Worm (Caenorhabditis elegans) whole organism, midembryonic: ENCODE data around the gene K09F5.6.
A peak's percentile ranks its signal among the peaks of the same experiment; 100 is the strongest.

Experiments
- T22C8.4 ChIP-seq: fragments of 200-800 bp; sonication (Bioruptor generic); IDR thresholded peaks from 2 replicates; pipeline ENCODE4 v1.3.6; 2022; ENCODE audit warnings: missing genetic modification characterization, missing compliant biosample characterization
- cog-1 ChIP-seq: sonication (generic microtip); optimal IDR thresholded peaks from 2 replicates; lab custom pipeline; 2016; ENCODE audit warnings: missing genetic modification characterization, missing compliant biosample characterization
- flt-1 ChIP-seq: fragments of 200-800 bp; sonication (Bioruptor generic); IDR thresholded peaks from 2 replicates; pipeline ENCODE4 v1.3.6; 2022; ENCODE audit warnings: missing genetic modification characterization, missing compliant biosample characterization
- klf-2 ChIP-seq: fragments of 200-800 bp; sonication (Bioruptor generic); conservative IDR thresholded peaks from 2 replicates; pipeline ENCODE4 v1.3.6; 2022; ENCODE audit warnings: missing genetic modification reagents, missing genetic modification characterization, missing compliant biosample characterization
- med-1 ChIP-seq: sonication (generic microtip); optimal IDR thresholded peaks from 2 replicates; lab custom pipeline; 2017; ENCODE audit warnings: missing genetic modification characterization, mild to moderate bottlenecking, missing compliant biosample characterization, antibody characterized with exemption, missing genetic modification reagents; ENCODE audit not compliant: insufficient read depth
- ref-1 ChIP-seq: fragments of 200-800 bp; sonication (Bioruptor generic); conservative IDR thresholded peaks from 2 replicates; pipeline ENCODE4 v1.3.6; 2022; ENCODE audit warnings: missing genetic modification reagents, missing genetic modification characterization, missing compliant biosample characterization
- tab-1 ChIP-seq: fragments of 200-800 bp; sonication (Bioruptor generic); IDR thresholded peaks from 2 replicates; pipeline ENCODE4 v1.3.6; 2022; ENCODE audit warnings: missing genetic modification characterization, missing compliant biosample characterization
- ztf-23 ChIP-seq: fragments of 200-800 bp; sonication (Bioruptor generic); IDR thresholded peaks from 2 replicates; pipeline ENCODE4 v1.3.6; 2022; ENCODE audit warnings: missing genetic modification reagents, missing genetic modification characterization, missing compliant biosample characterization
- ztf-29 ChIP-seq: fragments of 200-800 bp; sonication (Bioruptor generic); IDR thresholded peaks from 2 replicates; pipeline ENCODE4 v1.3.6; 2022; ENCODE audit warnings: missing genetic modification reagents, missing genetic modification characterization, missing compliant biosample characterization

K09F5.6 gene

DNA sequence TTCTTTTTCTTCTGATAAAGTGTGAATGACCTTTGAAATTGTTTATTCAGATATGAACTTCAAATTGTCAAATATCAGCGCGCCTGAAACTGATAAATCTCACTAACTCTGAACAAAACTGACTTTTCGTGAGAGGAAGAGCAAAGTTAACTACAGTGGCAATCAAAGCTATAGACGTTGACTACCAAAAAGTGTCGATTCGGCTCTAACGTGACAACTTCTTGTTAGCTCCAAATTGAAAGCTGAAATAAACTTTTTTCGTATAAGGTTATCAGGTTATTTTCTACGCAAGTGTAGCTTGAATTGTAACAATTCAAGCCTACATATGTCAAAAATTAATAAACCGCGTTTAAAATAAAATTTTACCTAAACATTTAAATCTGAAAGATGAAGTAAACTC, 7.3 kb downstream of the K09F5.6 start:
- TF ChIP-seq med-1 (GFP tag; lab: Kevin White, UChicago) = no peak
- TF ChIP-seq tab-1 (GFP tag; lab: Robert Waterston, UW) = no peak
- no peak for TF ChIP-seq ref-1 (GFP tag; lab: Robert Waterston, UW)
- TF ChIP-seq ztf-23 = no peak
- TF ChIP-seq cog-1 (tag; lab: Kevin White, UChicago) = no peak
- TF ChIP-seq klf-2 = no peak
- no peak for TF ChIP-seq ztf-29 (GFP tag; lab: Robert Waterston, UW)
- no peak for TF ChIP-seq flt-1 (GFP tag; lab: Robert Waterston, UW)
- no peak for TF ChIP-seq T22C8.4

DNA sequence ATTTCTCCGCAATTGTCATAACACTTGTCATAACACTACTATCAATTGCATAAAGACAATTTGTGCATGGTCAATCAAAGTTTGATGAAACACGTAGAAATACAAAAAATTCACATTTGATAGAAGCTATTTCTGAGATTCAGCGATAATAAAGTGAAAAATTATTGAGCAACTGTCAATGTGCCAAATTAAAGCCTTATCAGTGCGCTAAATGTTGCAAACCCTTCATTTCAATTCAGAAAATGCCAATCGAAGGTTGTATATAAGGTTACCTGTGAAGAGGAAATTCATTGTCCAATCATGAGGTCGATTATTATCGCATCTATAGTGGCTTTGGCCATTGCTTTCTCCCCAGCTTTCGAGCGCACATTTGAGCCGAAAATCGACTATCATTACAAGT, 8.5 kb downstream of the K09F5.6 start, which contains the start of gene vit-1:
TSS of gene vit-1 (plus strand) at position 289 of the 400 bp plus-strand sequence.
- TF ChIP-seq T22C8.4 (no peak), cog-1 (tag; lab: Kevin White, UChicago) (no peak), flt-1 (GFP tag; lab: Robert Waterston, UW) (no peak), klf-2 (no peak), med-1 (GFP tag; lab: Kevin White, UChicago) (no peak), ref-1 (GFP tag; lab: Robert Waterston, UW) (no peak), ztf-29 (GFP tag; lab: Robert Waterston, UW) (no peak), tab-1 (GFP tag; lab: Robert Waterston, UW) (no peak), ztf-23 (no peak)

DNA sequence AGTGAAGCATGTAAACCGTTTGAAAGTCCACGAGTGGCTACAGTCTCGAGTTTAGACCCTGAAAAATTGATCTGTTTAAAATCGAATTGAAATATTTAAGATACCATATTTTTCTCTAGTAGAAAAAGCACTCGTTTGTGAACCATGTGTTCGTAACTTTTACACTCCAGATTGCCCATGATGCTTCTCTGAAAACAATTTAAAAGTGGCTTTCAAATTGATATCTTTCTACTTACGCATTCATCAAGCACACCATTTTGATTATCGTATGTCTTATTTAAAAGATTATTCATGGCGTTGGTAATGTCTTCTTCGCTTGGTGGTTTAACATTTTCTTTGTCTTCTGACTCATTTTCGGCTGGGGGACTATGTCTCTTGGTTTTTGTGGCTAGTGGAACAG, 14.5 kb downstream of the K09F5.6 start:
- TF ChIP-seq T22C8.4 = no peak
- TF ChIP-seq med-1 (GFP tag; lab: Kevin White, UChicago) = no peak
- no peak for TF ChIP-seq ztf-23
- no peak for TF ChIP-seq ref-1 (GFP tag; lab: Robert Waterston, UW)
- no peak for TF ChIP-seq cog-1 (tag; lab: Kevin White, UChicago)
- no peak for TF ChIP-seq ztf-29 (GFP tag; lab: Robert Waterston, UW)

DNA sequence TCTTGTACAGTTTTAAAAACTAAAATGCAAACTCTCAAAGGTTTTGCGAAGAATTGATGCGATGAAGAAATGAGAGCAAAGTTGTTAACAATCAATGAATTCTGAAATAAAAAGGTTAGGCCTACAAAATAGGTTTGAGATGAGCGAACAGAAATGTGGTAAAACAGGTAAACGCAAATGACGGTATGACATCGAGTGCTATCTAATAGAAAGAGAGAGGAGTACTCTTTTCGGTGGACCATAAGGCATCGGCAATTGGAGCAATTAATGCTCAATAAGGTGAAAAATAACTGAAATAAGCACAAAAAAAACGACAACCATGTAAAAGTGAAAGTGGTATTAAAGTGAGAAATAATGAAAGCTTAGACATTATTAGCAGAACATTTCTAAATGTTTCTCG, 17.1 kb downstream of the K09F5.6 start, which contains the start of gene set-12:
TSS of gene set-12 (minus strand) at position 101 of the 400 bp plus-strand sequence.
- TF ChIP-seq ztf-29 (GFP tag; lab: Robert Waterston, UW) (no peak), ref-1 (GFP tag; lab: Robert Waterston, UW) (no peak), T22C8.4 (no peak), klf-2 (no peak), cog-1 (tag; lab: Kevin White, UChicago) (no peak), ztf-23 (no peak), med-1 (GFP tag; lab: Kevin White, UChicago) (no peak), tab-1 (GFP tag; lab: Robert Waterston, UW) (no peak), flt-1 (GFP tag; lab: Robert Waterston, UW) (no peak)

ce11 chrX:7739353-7739752, 20.3 kb downstream of the K09F5.6 start, which contains the start of gene K09F5.1:
K09F5.1 (plus strand) TSS chrX:7739653.
- TF ChIP-seq med-1 (GFP tag; lab: Kevin White, UChicago) (no peak), flt-1 (GFP tag; lab: Robert Waterston, UW) (no peak), klf-2 (no peak), ztf-23 (no peak), cog-1 (tag; lab: Kevin White, UChicago) (no peak), ref-1 (GFP tag; lab: Robert Waterston, UW) (no peak), T22C8.4 (no peak), ztf-29 (GFP tag; lab: Robert Waterston, UW) (no peak), tab-1 (GFP tag; lab: Robert Waterston, UW) (no peak)

DNA sequence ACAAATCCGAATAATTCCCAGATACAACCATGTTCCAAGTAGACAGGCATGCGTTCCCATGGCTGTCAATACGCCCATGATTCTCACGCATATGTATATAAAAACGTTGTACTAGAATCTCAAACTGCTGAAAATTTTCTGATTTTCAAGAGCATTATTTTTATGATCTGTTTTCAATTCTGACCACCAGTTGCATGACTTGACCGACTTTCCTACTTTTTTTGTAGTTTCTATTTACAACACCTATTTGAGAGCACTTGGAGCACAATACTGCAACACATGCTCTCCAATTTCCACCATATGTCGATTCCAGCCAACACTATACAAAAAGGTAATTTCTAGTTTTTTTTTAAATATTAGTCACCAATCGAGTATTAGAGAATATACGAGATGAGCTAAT, 24.9 kb downstream of the K09F5.6 start, which contains the start of gene ref-2:
TSS of gene ref-2 (plus strand) at position 301 of the 400 bp plus-strand sequence.
- TF ChIP-seq tab-1 (GFP tag; lab: Robert Waterston, UW) (no peak), T22C8.4 (no peak), ztf-29 (GFP tag; lab: Robert Waterston, UW) (no peak), klf-2 (no peak), ref-1 (GFP tag; lab: Robert Waterston, UW) (no peak), ztf-23 (no peak), med-1 (GFP tag; lab: Kevin White, UChicago) (no peak), cog-1 (tag; lab: Kevin White, UChicago) (no peak), flt-1 (GFP tag; lab: Robert Waterston, UW) (no peak)

DNA sequence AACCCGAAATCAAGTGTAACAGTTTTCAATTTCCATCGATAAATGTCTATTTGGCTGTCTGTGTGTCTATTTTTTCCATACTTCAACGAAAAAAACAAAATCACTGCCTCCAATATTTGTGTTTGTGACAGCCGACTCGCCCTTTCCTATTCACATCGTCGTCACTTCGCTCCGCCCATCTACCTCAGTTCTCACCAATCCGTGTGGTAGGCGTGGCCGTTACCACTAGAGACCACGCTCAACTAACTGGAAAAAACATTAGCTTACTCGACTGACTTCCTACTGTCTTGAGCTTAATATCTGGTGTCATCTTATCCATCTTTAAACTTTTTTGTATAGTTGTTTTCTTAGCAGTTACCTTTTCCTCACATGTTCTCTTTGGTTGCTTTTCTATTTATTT, 26.3 kb downstream of the K09F5.6 start:
- TF ChIP-seq ref-1 (GFP tag; lab: Robert Waterston, UW) = no peak

DNA sequence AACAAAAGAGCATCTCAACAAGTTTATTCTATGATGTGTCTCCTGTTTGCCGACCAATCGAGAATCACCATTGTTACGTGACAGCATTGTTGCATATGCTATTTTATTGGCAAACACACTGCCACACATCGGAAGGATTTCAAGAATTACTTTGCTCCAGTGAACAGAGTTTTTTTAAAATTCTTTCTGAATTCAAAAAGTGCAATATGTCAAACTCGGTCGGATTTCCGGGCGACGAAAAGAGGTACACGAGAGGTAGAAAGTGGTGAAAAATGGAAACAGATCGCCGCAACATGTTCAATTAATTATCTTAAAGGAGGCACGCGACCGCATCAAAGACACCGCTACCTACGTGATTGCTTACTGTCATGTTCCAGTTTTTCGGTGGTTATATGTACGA, 31.0 kb downstream of the K09F5.6 start:
- TF ChIP-seq ref-1 (GFP tag; lab: Robert Waterston, UW) = no peak
- TF ChIP-seq cog-1 (tag; lab: Kevin White, UChicago) = no peak
- no peak for TF ChIP-seq klf-2
- no peak for TF ChIP-seq tab-1 (GFP tag; lab: Robert Waterston, UW)

DNA sequence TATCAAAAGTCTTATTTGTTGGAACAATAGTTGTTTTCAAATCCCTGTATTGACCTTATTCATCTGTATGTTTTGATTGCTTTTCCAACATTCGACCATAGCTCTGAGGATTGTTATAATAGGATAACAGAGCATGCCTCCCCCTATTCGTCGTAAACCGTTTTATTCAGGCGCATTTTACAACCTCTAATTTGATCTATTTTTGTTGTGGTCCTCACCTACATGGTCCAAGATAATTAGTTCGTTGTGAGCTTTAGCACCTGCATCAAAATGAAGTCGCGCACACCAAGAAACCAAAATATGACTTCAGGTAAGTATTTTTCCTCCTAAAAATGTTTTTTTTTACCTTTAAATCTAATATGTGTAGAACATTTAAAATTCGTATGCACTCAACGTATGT, 33.7 kb downstream of the K09F5.6 start, which contains the start of gene deg-1:
TSS of gene deg-1 (plus strand) at position 301 of the 400 bp plus-strand sequence.
- no peak for TF ChIP-seq ztf-29 (GFP tag; lab: Robert Waterston, UW)
- no peak for TF ChIP-seq ztf-23
- no peak for TF ChIP-seq klf-2
- no peak for TF ChIP-seq flt-1 (GFP tag; lab: Robert Waterston, UW)
- no peak for TF ChIP-seq T22C8.4
- no peak for TF ChIP-seq ref-1 (GFP tag; lab: Robert Waterston, UW)
- TF ChIP-seq med-1 (GFP tag; lab: Kevin White, UChicago) = no peak
- TF ChIP-seq cog-1 (tag; lab: Kevin White, UChicago) = no peak
- no peak for TF ChIP-seq tab-1 (GFP tag; lab: Robert Waterston, UW)

- TF ChIP-seq flt-1 (GFP tag; lab: Robert Waterston, UW) = 0 out of 2 replicates have a peak, but pooled peaks have one; percentile 26
- TF ChIP-seq ztf-23 = 0 out of 2 replicates have a peak, but pooled peaks have one; percentile 10
- 0 out of 2 replicates have a peak, but pooled peaks have one; percentile 31 for TF ChIP-seq tab-1 (GFP tag; lab: Robert Waterston, UW)
- no peak for TF ChIP-seq ztf-29 (GFP tag; lab: Robert Waterston, UW)
- no peak for TF ChIP-seq ref-1 (GFP tag; lab: Robert Waterston, UW)
Observed at ce11 chrX:7773714-7774318, 54.7 kb downstream of the K09F5.6 start.
